Worm (Caenorhabditis elegans): ENCODE results near the gene H04D03.7.

DNA sequence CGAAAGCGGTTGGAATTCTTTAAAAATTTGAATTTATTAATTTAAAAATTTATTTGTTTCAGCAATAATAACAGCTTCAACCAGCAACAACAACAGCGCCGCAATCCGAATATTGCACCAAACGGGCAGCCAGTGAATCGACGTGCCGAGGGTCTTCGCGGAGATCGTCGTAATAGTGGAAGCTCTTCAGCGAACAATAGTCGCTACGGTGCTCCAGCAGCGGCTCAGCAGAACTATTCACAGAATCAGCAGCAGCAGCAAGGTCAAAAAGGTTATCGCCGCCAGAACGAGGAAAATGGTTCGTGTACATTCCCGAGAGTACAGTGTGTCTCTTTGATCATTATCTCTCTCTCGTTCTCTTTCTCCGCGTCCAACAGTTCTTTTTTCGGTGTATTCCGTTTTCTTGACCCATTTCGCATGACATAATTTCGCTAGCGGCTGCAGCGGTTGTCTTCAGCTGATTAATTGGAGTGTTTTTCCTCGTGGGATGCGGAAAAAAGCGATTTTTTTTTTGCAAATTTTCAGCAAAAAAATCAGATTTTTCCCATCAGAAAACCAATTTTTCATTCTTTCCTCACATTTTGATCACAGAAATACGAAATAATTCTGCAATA, 16.4 kb upstream of the H04D03.7 start:
- TF ChIP-seq Y53F4B.3 (GFP tag; IDR thresholded peaks at IDR 0.05) (no peak), B0336.3 (GFP tag; IDR thresholded peaks at IDR 0.05) (no peak)

Data from whole organism, young adult.